Worm (Caenorhabditis elegans): Measurements from ENCODE around the gene ugt-62.

Gene ugt-62

ce11 chrIII:4498938-4499337, 41.5 kb downstream of the ugt-62 start, which contains the start of the genes C07G2.5 and atf-7:
Gene C07G2.5 (minus strand): TSS chrIII:4499038.
Gene atf-7 (minus strand): TSS chrIII:4499045.
- TF ChIP-seq Y116A8C.19 (tag; optimal IDR thresholded peaks at IDR 0.05; ENCODE audit: borderline replicate concordance): no peak
- no peak for TF ChIP-seq sptf-1 (tag; optimal IDR thresholded peaks at IDR 0.05)
- no peak for TF ChIP-seq nhr-71 (tag; optimal IDR thresholded peaks at IDR 0.05)
- no peak for TF ChIP-seq pax-3 (tag; optimal IDR thresholded peaks at IDR 0.05)
- no peak for TF ChIP-seq nhr-11 (tag; optimal IDR thresholded peaks at IDR 0.05)

- TF ChIP-seq snu-23 (GFP tag; optimal IDR thresholded peaks at IDR 0.05) (peak; percentile 56), ceh-63 (GFP tag; optimal IDR thresholded peaks at IDR 0.05) (no peak), mab-9 (GFP tag; IDR thresholded peaks at IDR 0.05) (no peak), elt-3 (tag; optimal IDR thresholded peaks at IDR 0.05) (peak; percentile 6 to 88 (median 64)), elt-2 (tag; optimal IDR thresholded peaks at IDR 0.05) (peak; percentile 39), xbp-1 (tag; optimal IDR thresholded peaks at IDR 0.05) (no peak), skn-1 (tag; optimal IDR thresholded peaks at IDR 0.05) (peak; percentile 7), sup-37 (GFP tag; optimal IDR thresholded peaks at IDR 0.05) (no peak), vab-15 (tag; optimal IDR thresholded peaks at IDR 0.05) (no peak), hlh-17 (GFP tag; optimal IDR thresholded peaks at IDR 0.05; ENCODE audit: borderline replicate concordance) (no peak), efl-3 (GFP tag; optimal IDR thresholded peaks at IDR 0.05) (no peak), isw-1 (GFP tag; IDR thresholded peaks at IDR 0.05) (no peak), dsc-1 (tag; optimal IDR thresholded peaks at IDR 0.05) (no peak), blmp-1 (tag; optimal IDR thresholded peaks at IDR 0.05) (peak; percentile 84), rnt-1 (tag; optimal IDR thresholded peaks at IDR 0.05) (peak; percentile 11), mep-1 (tag; optimal IDR thresholded peaks at IDR 0.05) (no peak), lin-14 (GFP tag; optimal IDR thresholded peaks at IDR 0.05) (peak; percentile 72), nhr-20 (tag; optimal IDR thresholded peaks at IDR 0.05) (peak; percentile 64), unc-130 (tag; optimal IDR thresholded peaks at IDR 0.05) (no peak), nhr-90 (tag; optimal IDR thresholded peaks at IDR 0.05; ENCODE audit: poor library complexity) (peak; percentile 64), lin-35 (GFP tag; optimal IDR thresholded peaks at IDR 0.05) (peak in 1 of 2 experiments; percentile 51), nhr-71 (tag; optimal IDR thresholded peaks at IDR 0.05) (peak; percentile 72), nhr-85 (tag) (peak; percentile 91), tbx-2 (tag; optimal IDR thresholded peaks at IDR 0.05) (peak; percentile 2), ces-1 (GFP tag; optimal IDR thresholded peaks at IDR 0.05) (no peak), lsy-2 (tag; optimal IDR thresholded peaks at IDR 0.05) (no peak), jun-1 (tag; optimal IDR thresholded peaks at IDR 0.05) (no peak), nhr-19 (GFP tag; conservative IDR thresholded peaks at IDR 0.05) (peak; percentile 33), dpl-1 (GFP tag; optimal IDR thresholded peaks at IDR 0.05) (peak in 1 of 3 experiments; percentile 14), nhr-237 (tag; optimal IDR thresholded peaks at IDR 0.05) (no peak), ama-1 (optimal IDR thresholded peaks at IDR 0.05) (no peak), fkh-10 (GFP tag; optimal IDR thresholded peaks at IDR 0.05) (no peak), Y116A8C.19 (tag; optimal IDR thresholded peaks at IDR 0.05; ENCODE audit: borderline replicate concordance) (no peak)
Measured at ce11 chrIII:4496085-4496484, 44.3 kb downstream of the ugt-62 start.

- peak; percentile 43 for TF ChIP-seq pax-3 (tag; optimal IDR thresholded peaks at IDR 0.05)
- peak; percentile 56 for TF ChIP-seq sox-4 (tag; optimal IDR thresholded peaks at IDR 0.05)
- TF ChIP-seq egl-13 (tag; optimal IDR thresholded peaks at IDR 0.05): peak; percentile 45
- TF ChIP-seq egl-27 (tag; optimal IDR thresholded peaks at IDR 0.05): no peak
- no peak for TF ChIP-seq nhr-237 (tag; optimal IDR thresholded peaks at IDR 0.05)
- TF ChIP-seq snu-23 (GFP tag; optimal IDR thresholded peaks at IDR 0.05): no peak
- no peak for TF ChIP-seq ceh-82 (tag; optimal IDR thresholded peaks at IDR 0.05)
- peak; percentile 95 for TF ChIP-seq dsc-1 (tag; optimal IDR thresholded peaks at IDR 0.05)
- TF ChIP-seq nhr-47 (tag; optimal IDR thresholded peaks at IDR 0.05): peak; percentile 49
- TF ChIP-seq ceh-90 (tag; optimal IDR thresholded peaks at IDR 0.05): peak; percentile 0
- peak; percentile 16 for TF ChIP-seq nhr-11 (tag; optimal IDR thresholded peaks at IDR 0.05)
- TF ChIP-seq fkh-8 (tag; optimal IDR thresholded peaks at IDR 0.05): peak; percentile 89
- TF ChIP-seq mep-1 (tag; optimal IDR thresholded peaks at IDR 0.05): no peak
Measured at ce11 chrIII:4495685-4496084, 44.7 kb downstream of the ugt-62 start.

Data from whole organism, L1 larva.